Worm (Caenorhabditis elegans) whole organism, L4 larva: Measurements from ENCODE around the gene srx-8.

Experiments
- hlh-11 ChIP-seq: fragments of 200-800 bp; sonication (Bioruptor generic); optimal IDR thresholded peaks from 2 replicates; lab custom pipeline; 2018; ENCODE audit warnings: mild to moderate bottlenecking, missing genetic modification characterization, missing compliant biosample characterization
- nhr-77 ChIP-seq: fragments of 150-350 bp; optimal IDR thresholded peaks from 2 replicates; lab custom pipeline; 2014; ENCODE audit warnings: missing biosample characterization, missing genetic modification characterization
- unc-62 ChIP-seq, 3 experiments: fragments of 150-350 bp in 1 of 3; sonication (generic microtip); optimal IDR thresholded peaks in 2 of 3; peaks in 1 of 3; 1 replicate in 1 of 3; 2 replicates in 2 of 3; lab custom pipeline; 2014 to 2017; ENCODE audit warnings: missing biosample characterization in 3 of 3, missing genetic modification characterization in 3 of 3, missing genetic modification reagents in 3 of 3, missing genotype in 1 of 3

DNA sequence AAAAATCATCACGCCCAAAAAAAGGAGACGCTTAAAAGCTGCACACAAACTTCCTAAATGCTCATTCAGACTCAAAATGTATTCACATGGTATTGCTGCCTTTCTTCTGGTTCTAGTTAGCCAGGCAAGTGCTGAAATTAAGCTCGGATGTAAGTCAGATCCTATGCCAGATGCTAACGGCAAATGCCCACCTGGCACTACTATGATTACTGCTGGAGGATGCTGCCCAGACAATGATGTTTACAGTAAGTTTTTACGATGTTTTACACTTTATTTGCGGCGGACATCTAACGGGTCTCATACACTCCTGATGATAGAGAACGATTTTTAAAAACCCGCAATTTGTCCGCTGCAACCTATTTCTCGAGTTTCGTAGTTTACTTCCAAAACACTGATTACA, 19.4 kb downstream of the srx-8 start, which contains the start of gene C14C6.5:
- TF ChIP-seq nhr-77 (tag; lab: Kevin White, UChicago) (no peak), hlh-11 (no peak), unc-62 (GFP tag; optimal IDR thresholded peaks at IDR 0.05 in 1 of 2; lab: Kevin White, UChicago) (peak in 1 of 2 experiments; percentile 93), unc-62 (tag; optimal IDR thresholded peaks at IDR 0.05; lab: Kevin White, UChicago) (no peak)
